Worm (Caenorhabditis elegans) whole organism, L4/young adult: Measurements from ENCODE around the gene bus-12.

Source experiments
- W03F9.2 ChIP-seq: fragments of 150-350 bp; optimal IDR thresholded peaks from 2 replicates; lab custom pipeline; 2014; ENCODE audit warnings: missing biosample characterization, missing genetic modification characterization
- dao-5 ChIP-seq: sonication (generic microtip); optimal IDR thresholded peaks from 2 replicates; lab custom pipeline; 2016; ENCODE audit warnings: missing genotype, missing genetic modification characterization, moderate library complexity, missing compliant biosample characterization
- him-1 ChIP-seq: sonication (generic microtip); optimal IDR thresholded peaks from 2 replicates; lab custom pipeline; 2016; ENCODE audit warnings: missing genotype, missing genetic modification reagents, missing genetic modification characterization, missing compliant biosample characterization

The bus-12 gene

ce11 chrIV:13300109-13300508, 44.1 kb downstream of the bus-12 start, which contains the start of gene kdp-1:
Gene kdp-1 (plus strand): TSS chrIV:13300188.
- TF ChIP-seq dao-5 (tag; lab: Kevin White, UChicago) = no peak
- TF ChIP-seq W03F9.2 (tag; lab: Kevin White, UChicago) = no peak
- no peak for TF ChIP-seq him-1 (tag; lab: Kevin White, UChicago)

ce11 chrIV:13300591-13300990, 44.6 kb downstream of the bus-12 start, which contains the start of gene csn-6:
Gene csn-6 (plus strand): TSS chrIV:13300824.
- no peak for TF ChIP-seq W03F9.2 (tag; lab: Kevin White, UChicago)
- TF ChIP-seq dao-5 (tag; lab: Kevin White, UChicago) = no peak
- no peak for TF ChIP-seq him-1 (tag; lab: Kevin White, UChicago)

ce11 chrIV:13303442-13303841, 47.5 kb downstream of the bus-12 start, which contains the start of gene Y67H2A.7:
Gene Y67H2A.7 (plus strand): TSS chrIV:13303742.
- TF ChIP-seq him-1 (tag; lab: Kevin White, UChicago) = no peak
- no peak for TF ChIP-seq W03F9.2 (tag; lab: Kevin White, UChicago)
- TF ChIP-seq dao-5 (tag; lab: Kevin White, UChicago) = no peak

ce11 chrIV:13304786-13305185, 48.8 kb downstream of the bus-12 start:
- TF ChIP-seq dao-5 (tag; lab: Kevin White, UChicago) (no peak), W03F9.2 (tag; lab: Kevin White, UChicago) (no peak), him-1 (tag; lab: Kevin White, UChicago) (no peak)
